Worm (Caenorhabditis elegans): ENCODE measurements around the gene T23B7.2.

DNA sequence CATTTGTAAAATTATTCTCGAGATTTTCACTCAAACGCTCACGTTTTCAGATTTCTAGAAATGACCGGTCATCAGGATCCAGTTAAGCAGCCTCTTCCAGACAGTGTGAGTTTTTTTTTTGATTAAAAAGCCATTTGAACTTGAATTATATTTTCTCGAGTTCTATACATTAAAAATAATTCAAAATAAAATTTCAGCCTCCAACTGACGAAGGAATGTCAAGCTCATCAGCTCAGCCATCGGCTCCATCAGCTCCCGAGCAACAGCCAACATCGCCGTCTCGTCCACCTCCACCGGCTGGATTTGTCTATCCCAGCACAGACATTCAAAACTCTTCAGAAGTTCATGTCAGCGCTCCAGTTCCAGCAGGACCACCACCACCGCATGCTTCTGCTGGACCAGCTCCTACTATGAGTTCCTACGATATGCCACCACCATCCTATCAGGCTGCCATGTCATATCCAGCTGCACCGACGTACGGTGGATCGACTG lies 15.9 kb upstream of the T23B7.2 start, which contains the start of gene F11G11.5:
- TF ChIP-seq snpc-4 (tag; optimal IDR thresholded peaks at IDR 0.05) = no peak
- no peak for TF ChIP-seq zip-8 (tag; optimal IDR thresholded peaks at IDR 0.05)
- no peak for TF ChIP-seq blmp-1 (tag; optimal IDR thresholded peaks at IDR 0.05)
- no peak for TF ChIP-seq mls-2 (tag; optimal IDR thresholded peaks at IDR 0.05)
- TF ChIP-seq unc-39 (tag; optimal IDR thresholded peaks at IDR 0.05) = no peak
- TF ChIP-seq elt-1 (tag; optimal IDR thresholded peaks at IDR 0.05; ENCODE audit: borderline replicate concordance, insufficient read depth) = no peak

All from whole organism, mixed stage, embryonic.